Worm (Caenorhabditis elegans) whole organism, late embryonic: ENCODE data around the gene T07H3.8.

ENCODE experiments used
- C08G9.2 ChIP-seq: sonication (generic microtip); optimal IDR thresholded peaks from 2 replicates; lab custom pipeline; 2016; ENCODE audit warnings: mild to moderate bottlenecking, missing genetic modification characterization, moderate library complexity, missing compliant biosample characterization
- K09A11.1 ChIP-seq: sonication (generic microtip); optimal IDR thresholded peaks from 2 replicates; lab custom pipeline; 2017; ENCODE audit warnings: antibody characterized with exemption, mild to moderate bottlenecking, missing genetic modification characterization, missing compliant biosample characterization; ENCODE audit not compliant: insufficient read depth
- T23F11.4 ChIP-seq: fragments of 200-800 bp; sonication (Bioruptor generic); optimal IDR thresholded peaks from 2 replicates; lab custom pipeline; 2018; ENCODE audit warnings: mild to moderate bottlenecking, missing genetic modification characterization, missing compliant biosample characterization
- ama-1 ChIP-seq: fragments of 150-350 bp; optimal IDR thresholded peaks from 2 replicates; lab custom pipeline; 2014
- ceh-14 ChIP-seq: sonication (generic microtip); optimal IDR thresholded peaks from 2 replicates; lab custom pipeline; 2016; ENCODE audit warnings: missing genotype, missing genetic modification characterization, missing compliant biosample characterization
- ceh-2 ChIP-seq: sonication (generic microtip); optimal IDR thresholded peaks from 2 replicates; lab custom pipeline; 2016; ENCODE audit warnings: missing genotype, missing genetic modification characterization, missing compliant biosample characterization
- ceh-24 ChIP-seq: sonication (generic microtip); optimal IDR thresholded peaks from 2 replicates; lab custom pipeline; 2016; ENCODE audit warnings: mild to moderate bottlenecking, missing genetic modification characterization, missing compliant biosample characterization
- ceh-30 ChIP-seq: fragments of 150-350 bp; optimal IDR thresholded peaks from 2 replicates; lab custom pipeline; 2014; ENCODE audit warnings: missing biosample characterization, missing genetic modification characterization
- ceh-34 ChIP-seq: sonication (generic microtip); optimal IDR thresholded peaks from 2 replicates; lab custom pipeline; 2016; ENCODE audit warnings: mild to moderate bottlenecking, missing genetic modification characterization, missing compliant biosample characterization
- ceh-45 ChIP-seq: fragments of 200-800 bp; sonication (Bioruptor generic); IDR thresholded peaks from 2 replicates; pipeline ENCODE4 v1.3.6; 2022; ENCODE audit warnings: missing genetic modification reagents, missing genetic modification characterization, missing compliant biosample characterization
- ceh-6 ChIP-seq: fragments of 200-800 bp; sonication (Bioruptor generic); optimal IDR thresholded peaks from 2 replicates; lab custom pipeline; 2018; ENCODE audit warnings: mild to moderate bottlenecking, missing genetic modification characterization, missing compliant biosample characterization
- ceh-9 ChIP-seq: sonication (generic microtip); optimal IDR thresholded peaks from 2 replicates; lab custom pipeline; 2016; ENCODE audit warnings: mild to moderate bottlenecking, missing genetic modification characterization, inconsistent platforms, missing compliant biosample characterization
- che-1 ChIP-seq: sonication (generic microtip); optimal IDR thresholded peaks from 2 replicates; lab custom pipeline; 2016; ENCODE audit warnings: mild to moderate bottlenecking, missing genetic modification characterization, missing compliant biosample characterization
- dmd-4 ChIP-seq: sonication (generic microtip); optimal IDR thresholded peaks from 2 replicates; lab custom pipeline; 2016; ENCODE audit warnings: borderline replicate concordance, missing genetic modification characterization, missing compliant biosample characterization
- elt-2 ChIP-seq: sonication (generic microtip); optimal IDR thresholded peaks from 2 replicates; lab custom pipeline; 2016; ENCODE audit warnings: missing genetic modification reagents, missing genetic modification characterization, missing compliant biosample characterization
- ets-4 ChIP-seq: sonication (generic microtip); optimal IDR thresholded peaks from 2 replicates; lab custom pipeline; 2016; ENCODE audit warnings: missing genetic modification characterization, missing compliant biosample characterization
- fax-1 ChIP-seq: sonication (generic microtip); optimal IDR thresholded peaks from 2 replicates; lab custom pipeline; 2016; ENCODE audit warnings: missing genotype, missing genetic modification characterization, missing compliant biosample characterization
- gmeb-2 ChIP-seq: sonication (generic microtip); optimal IDR thresholded peaks from 2 replicates; lab custom pipeline; 2016; ENCODE audit warnings: missing genetic modification characterization, inconsistent platforms, missing compliant biosample characterization
- hlh-13 ChIP-seq: fragments of 200-800 bp; sonication (Bioruptor generic); optimal IDR thresholded peaks from 2 replicates; lab custom pipeline; 2018; ENCODE audit warnings: mild to moderate bottlenecking, missing genetic modification characterization, missing compliant biosample characterization
- hlh-30 ChIP-seq: sonication (generic microtip); optimal IDR thresholded peaks from 2 replicates; lab custom pipeline; 2017; ENCODE audit warnings: antibody characterized with exemption, missing genetic modification characterization, missing compliant biosample characterization; ENCODE audit not compliant: insufficient read depth
- hlh-6 ChIP-seq: sonication (generic microtip); optimal IDR thresholded peaks from 2 replicates; lab custom pipeline; 2016; ENCODE audit warnings: missing genotype, missing genetic modification characterization, missing compliant biosample characterization
- hlh-8 ChIP-seq: sonication (generic microtip); optimal IDR thresholded peaks from 2 replicates; lab custom pipeline; 2016; ENCODE audit warnings: missing genotype, missing genetic modification characterization, missing compliant biosample characterization
- madf-2 ChIP-seq: sonication (generic microtip); optimal IDR thresholded peaks from 2 replicates; lab custom pipeline; 2017; ENCODE audit warnings: missing genetic modification characterization, missing compliant biosample characterization
- nfya-1 ChIP-seq: sonication (generic microtip); optimal IDR thresholded peaks from 2 replicates; lab custom pipeline; 2017; ENCODE audit warnings: missing genetic modification characterization, mild to moderate bottlenecking, missing compliant biosample characterization, antibody characterized with exemption, moderate library complexity
- nhr-11 ChIP-seq: fragments of 150-350 bp; optimal IDR thresholded peaks from 2 replicates; lab custom pipeline; 2014; ENCODE audit warnings: missing biosample characterization, missing genetic modification characterization
- nhr-232 ChIP-seq: sonication (generic microtip); optimal IDR thresholded peaks from 2 replicates; lab custom pipeline; 2016; ENCODE audit warnings: missing genetic modification characterization, missing compliant biosample characterization
- odd-2 ChIP-seq: sonication (generic microtip); optimal IDR thresholded peaks from 2 replicates; lab custom pipeline; 2017; ENCODE audit warnings: antibody characterized with exemption, mild to moderate bottlenecking, missing genetic modification characterization, missing compliant biosample characterization
- pag-3 ChIP-seq: sonication (generic microtip); optimal IDR thresholded peaks from 2 replicates; lab custom pipeline; 2016; ENCODE audit warnings: missing compliant biosample characterization, missing genetic modification characterization, borderline replicate concordance
- pax-1 ChIP-seq: fragments of 150-350 bp; optimal IDR thresholded peaks from 2 replicates; lab custom pipeline; 2014; ENCODE audit warnings: missing biosample characterization, missing genetic modification characterization
- pha-2 ChIP-seq: sonication (generic microtip); optimal IDR thresholded peaks from 2 replicates; lab custom pipeline; 2017; ENCODE audit warnings: mild to moderate bottlenecking, missing genetic modification characterization, missing compliant biosample characterization
- pros-1 ChIP-seq: fragments of 150-350 bp; optimal IDR thresholded peaks from 2 replicates; lab custom pipeline; 2014; ENCODE audit warnings: missing biosample characterization, missing genetic modification reagents, missing genetic modification characterization
- ref-2 ChIP-seq: sonication (generic microtip); optimal IDR thresholded peaks from 2 replicates; lab custom pipeline; 2016; ENCODE audit warnings: missing genetic modification characterization, missing compliant biosample characterization
- sdc-2 ChIP-seq: sonication (generic microtip); optimal IDR thresholded peaks from 2 replicates; lab custom pipeline; 2016; ENCODE audit warnings: missing genotype, missing genetic modification characterization, missing compliant biosample characterization
- sox-2 ChIP-seq: fragments of 200-800 bp; sonication (Bioruptor generic); IDR thresholded peaks from 2 replicates; pipeline ENCODE4 v1.3.6; 2022; ENCODE audit warnings: missing genetic modification reagents, missing genetic modification characterization, missing compliant biosample characterization
- sox-4 ChIP-seq: sonication (generic microtip); optimal IDR thresholded peaks from 2 replicates; lab custom pipeline; 2017; ENCODE audit warnings: mild to moderate bottlenecking, missing genetic modification characterization, inconsistent platforms, missing compliant biosample characterization
- tbx-2 ChIP-seq: sonication (generic microtip); optimal IDR thresholded peaks from 2 replicates; lab custom pipeline; 2016; ENCODE audit warnings: missing genetic modification characterization, missing compliant biosample characterization
- ttx-3 ChIP-seq: sonication (generic microtip); optimal IDR thresholded peaks from 2 replicates; lab custom pipeline; 2016; ENCODE audit warnings: missing genetic modification reagents, missing genetic modification characterization, missing compliant biosample characterization
- unc-3 ChIP-seq, 2 experiments: fragments of 200-800 bp in 1 of 2; sonication (Bioruptor generic) in 1 of 2; sonication (generic microtip) in 1 of 2; conservative IDR thresholded peaks in 1 of 2; optimal IDR thresholded peaks in 1 of 2; 2 replicates each; pipeline versions ENCODE4 v1.3.6 to Lab custom; 2016 to 2022; ENCODE audit warnings: missing compliant biosample characterization in 2 of 2, missing genetic modification characterization in 2 of 2, missing genetic modification reagents in 1 of 2
- unc-42 ChIP-seq: sonication (generic microtip); optimal IDR thresholded peaks from 2 replicates; lab custom pipeline; 2016; ENCODE audit warnings: missing genotype, missing genetic modification characterization, missing compliant biosample characterization
- unc-86 ChIP-seq: sonication (generic microtip); optimal IDR thresholded peaks from 2 replicates; lab custom pipeline; 2016; ENCODE audit warnings: missing genetic modification characterization, missing compliant biosample characterization
- zip-5 ChIP-seq: sonication (generic microtip); optimal IDR thresholded peaks from 2 replicates; lab custom pipeline; 2016; ENCODE audit warnings: missing genetic modification characterization, missing compliant biosample characterization

The T07H3.8 gene

ce11 chrII:1571032-1571431 is 15.4 kb upstream of the T07H3.8 start, which contains the start of gene fbxb-46:
TSS of gene fbxb-46 (minus strand) at chrII:1571132.
- no peak for TF ChIP-seq ttx-3
- TF ChIP-seq hlh-30 = no peak
- TF ChIP-seq sox-2 (GFP tag; lab: Robert Waterston, UW) = no peak
- no peak for TF ChIP-seq unc-86 (tag; lab: Kevin White, UChicago)
- no peak for TF ChIP-seq K09A11.1 (tag; lab: Kevin White, UChicago)
- no peak for TF ChIP-seq pax-1 (tag; lab: Kevin White, UChicago)
- TF ChIP-seq ama-1 (lab: Kevin White, UChicago) = no peak
- no peak for TF ChIP-seq fax-1
- TF ChIP-seq ets-4 (tag; lab: Kevin White, UChicago) = no peak
- TF ChIP-seq unc-42 = no peak
- no peak for TF ChIP-seq ref-2 (tag; lab: Kevin White, UChicago)
- no peak for TF ChIP-seq che-1 (tag; lab: Kevin White, UChicago)
- TF ChIP-seq nhr-232 (tag; lab: Kevin White, UChicago) = no peak
- TF ChIP-seq gmeb-2 = no peak
- TF ChIP-seq ceh-45 (GFP tag; lab: Robert Waterston, UW) = no peak

- TF ChIP-seq odd-2 (tag; lab: Kevin White, UChicago) (no peak), pros-1 (no peak), ceh-30 (no peak), nfya-1 (tag; lab: Kevin White, UChicago) (no peak), nhr-232 (tag; lab: Kevin White, UChicago) (no peak), ceh-34 (no peak), hlh-6 (tag; lab: Kevin White, UChicago) (no peak), C08G9.2 (no peak), dmd-4 (no peak), madf-2 (no peak), K09A11.1 (tag; lab: Kevin White, UChicago) (no peak), unc-42 (no peak), pag-3 (no peak), nhr-11 (no peak), tbx-2 (tag; lab: Kevin White, UChicago) (no peak)
- TF ChIP-seq, all 69 proteins: peak for 0
Measured at ce11 chrII:1576030-1576429, 10.4 kb upstream of the T07H3.8 start, which contains the start of gene K05F6.10. TSS of gene K05F6.10 (minus strand) at chrII:1576130.

DNA sequence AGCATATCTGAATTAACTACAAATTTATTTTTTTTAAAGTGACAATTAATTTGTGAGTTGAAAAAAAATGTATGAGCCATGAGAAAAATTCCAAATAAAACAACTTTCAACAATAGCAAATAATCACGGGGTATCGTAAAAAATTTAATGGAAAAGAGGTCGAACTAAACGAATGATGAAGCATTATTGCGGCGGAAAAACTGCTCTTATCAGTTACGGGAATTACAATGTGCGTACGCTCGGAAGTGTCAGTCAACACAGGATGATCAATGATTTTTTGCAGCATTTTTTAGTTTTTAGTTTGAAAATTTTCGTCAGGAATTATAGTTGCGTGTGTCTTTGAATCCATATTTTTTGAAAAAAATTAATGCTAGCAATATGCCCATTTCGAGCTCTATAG is 9.6 kb upstream of the T07H3.8 start:
- TF ChIP-seq ceh-9 (tag; lab: Kevin White, UChicago) (no peak), nhr-232 (tag; lab: Kevin White, UChicago) (no peak), ceh-30 (no peak), zip-5 (tag; lab: Kevin White, UChicago) (no peak), sox-2 (GFP tag; lab: Robert Waterston, UW) (no peak), tbx-2 (tag; lab: Kevin White, UChicago) (no peak), ets-4 (tag; lab: Kevin White, UChicago) (no peak), ceh-14 (tag; lab: Kevin White, UChicago) (no peak), unc-3 (GFP tag; conservative IDR thresholded peaks at IDR 0.05; lab: Robert Waterston, UW) (no peak), unc-3 (tag; optimal IDR thresholded peaks at IDR 0.05; lab: Kevin White, UChicago) (no peak)

- TF ChIP-seq ceh-2 (tag; lab: Kevin White, UChicago) (no peak), pha-2 (tag; lab: Kevin White, UChicago) (no peak), elt-2 (tag; lab: Kevin White, UChicago) (no peak), hlh-13 (GFP tag; lab: Kevin White, UChicago) (no peak), ceh-14 (tag; lab: Kevin White, UChicago) (no peak), tbx-2 (tag; lab: Kevin White, UChicago) (no peak), ceh-24 (no peak), odd-2 (tag; lab: Kevin White, UChicago) (no peak), hlh-8 (tag; lab: Kevin White, UChicago) (no peak), T23F11.4 (GFP tag; lab: Kevin White, UChicago) (no peak), pros-1 (no peak), sdc-2 (no peak), C08G9.2 (no peak), ceh-6 (no peak), sox-4 (tag; lab: Kevin White, UChicago) (no peak), madf-2 (no peak), dmd-4 (no peak)
Measured at ce11 chrII:1579886-1580285, 6.5 kb upstream of the T07H3.8 start, which contains the start of gene math-38. TSS of gene math-38 (minus strand) at chrII:1579986.
